Worm (Caenorhabditis elegans): ENCODE results near the gene K12H6.4.

The K12H6.4 gene

DNA sequence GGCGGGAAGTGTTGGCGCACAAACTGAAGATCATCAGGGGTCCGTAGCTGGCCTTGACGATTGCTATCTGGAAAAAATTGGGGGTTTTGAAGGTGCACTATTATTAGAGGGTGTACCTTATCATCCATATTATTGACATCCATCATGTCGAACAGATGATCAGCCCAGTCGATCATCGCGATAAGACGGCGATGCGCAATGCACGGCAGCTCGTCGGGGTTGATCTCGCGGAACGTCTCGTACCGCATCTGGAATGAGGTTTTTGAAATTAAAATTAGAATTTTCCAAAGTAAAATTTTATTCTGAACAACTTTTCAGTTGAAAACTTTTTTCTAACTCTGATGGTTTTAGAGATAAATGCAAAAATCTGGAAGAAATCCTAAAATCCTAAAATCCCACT lies 26.1 kb downstream of the K12H6.4 start:
- TF ChIP-seq W03F9.2 (tag; optimal IDR thresholded peaks at IDR 0.05) (no peak), dao-5 (tag; optimal IDR thresholded peaks at IDR 0.05) (no peak), him-1 (tag; optimal IDR thresholded peaks at IDR 0.05) (no peak)

DNA sequence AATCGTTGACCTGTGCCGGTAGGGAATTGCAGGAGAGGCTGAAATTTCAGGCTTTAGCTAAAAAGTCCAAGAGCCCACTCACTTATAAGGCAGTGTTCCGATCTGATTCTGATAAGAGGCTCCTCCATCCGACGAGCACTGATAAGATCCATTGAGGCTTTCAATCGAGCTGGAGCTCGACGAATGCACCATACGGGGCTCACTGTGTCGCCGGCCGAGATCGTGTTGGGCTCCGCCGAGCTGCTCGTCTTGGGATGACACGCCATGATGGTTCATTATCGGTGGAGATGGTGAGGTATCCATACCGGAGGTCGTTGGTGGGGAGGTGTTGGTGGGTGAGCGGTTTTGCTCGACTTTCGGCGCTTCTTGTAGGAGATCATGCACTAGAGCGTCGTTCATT lies 27.6 kb downstream of the K12H6.4 start:
- no peak for TF ChIP-seq W03F9.2 (tag; optimal IDR thresholded peaks at IDR 0.05)
- TF ChIP-seq him-1 (tag; optimal IDR thresholded peaks at IDR 0.05), result no peak
- TF ChIP-seq dao-5 (tag; optimal IDR thresholded peaks at IDR 0.05), result no peak

DNA sequence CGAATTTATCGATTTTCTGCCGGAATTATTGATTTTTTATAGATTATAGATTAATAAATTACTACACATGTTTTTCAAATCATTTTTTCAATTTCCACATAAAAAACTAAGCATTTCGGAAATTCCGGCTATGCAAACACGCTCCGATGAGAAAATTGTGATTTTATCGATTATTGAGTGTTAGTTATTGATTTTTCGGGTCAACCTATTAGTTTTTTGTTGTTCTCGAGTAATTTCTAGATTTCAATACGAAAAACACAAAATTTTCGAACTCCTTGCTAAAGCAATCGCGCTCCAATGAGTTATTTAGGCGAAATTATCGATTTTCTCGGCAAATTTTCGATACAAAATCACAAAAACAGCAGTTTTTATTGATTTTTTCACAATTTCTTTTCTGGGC lies 28.7 kb downstream of the K12H6.4 start:
- TF ChIP-seq W03F9.2 (tag; optimal IDR thresholded peaks at IDR 0.05), result no peak
- TF ChIP-seq dao-5 (tag; optimal IDR thresholded peaks at IDR 0.05), result no peak
- no peak for TF ChIP-seq him-1 (tag; optimal IDR thresholded peaks at IDR 0.05)

- TF ChIP-seq dao-5 (tag; optimal IDR thresholded peaks at IDR 0.05) (no peak), W03F9.2 (tag; optimal IDR thresholded peaks at IDR 0.05) (no peak), him-1 (tag; optimal IDR thresholded peaks at IDR 0.05) (no peak)
These were observed 32.4 kb downstream of the K12H6.4 start for ce11 chrII:2791693-2792092.

- no peak for TF ChIP-seq him-1 (tag; optimal IDR thresholded peaks at IDR 0.05)
- TF ChIP-seq dao-5 (tag; optimal IDR thresholded peaks at IDR 0.05), result no peak
- TF ChIP-seq W03F9.2 (tag; optimal IDR thresholded peaks at IDR 0.05), result no peak
These were observed 36.2 kb downstream of the K12H6.4 start for ce11 chrII:2787849-2788248.

ce11 chrII:2787031-2787512 lies 37.0 kb downstream of the K12H6.4 start, which contains the start of the genes F08D12.12 and srpa-72:
TSS of gene F08D12.12 (minus strand) at chrII:2787081.
TSS of gene srpa-72 (plus strand) at chrII:2787481.
- no peak for TF ChIP-seq him-1 (tag; optimal IDR thresholded peaks at IDR 0.05)

DNA sequence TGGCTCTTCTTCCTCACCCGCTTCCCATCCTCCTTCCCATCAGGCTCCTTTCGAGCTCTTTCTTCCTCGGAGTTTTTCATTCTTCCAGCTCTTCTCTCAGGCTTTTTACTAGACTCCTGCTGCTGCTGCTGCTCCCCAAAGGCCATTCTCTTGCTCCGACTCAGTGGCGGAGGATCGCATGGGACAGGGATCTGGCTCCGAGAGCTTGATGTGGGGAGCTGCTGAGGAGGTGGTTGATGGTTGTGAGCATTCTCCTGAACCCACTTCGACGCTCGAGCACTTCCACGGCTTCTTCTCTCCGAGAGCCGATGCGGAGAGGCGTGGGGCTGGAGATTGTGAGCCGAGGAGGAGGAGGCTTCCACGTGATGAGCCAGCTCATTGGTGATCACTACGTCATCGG lies 38.3 kb downstream of the K12H6.4 start:
- TF ChIP-seq W03F9.2 (tag; optimal IDR thresholded peaks at IDR 0.05), result no peak
- TF ChIP-seq him-1 (tag; optimal IDR thresholded peaks at IDR 0.05), result no peak
- no peak for TF ChIP-seq dao-5 (tag; optimal IDR thresholded peaks at IDR 0.05)

DNA sequence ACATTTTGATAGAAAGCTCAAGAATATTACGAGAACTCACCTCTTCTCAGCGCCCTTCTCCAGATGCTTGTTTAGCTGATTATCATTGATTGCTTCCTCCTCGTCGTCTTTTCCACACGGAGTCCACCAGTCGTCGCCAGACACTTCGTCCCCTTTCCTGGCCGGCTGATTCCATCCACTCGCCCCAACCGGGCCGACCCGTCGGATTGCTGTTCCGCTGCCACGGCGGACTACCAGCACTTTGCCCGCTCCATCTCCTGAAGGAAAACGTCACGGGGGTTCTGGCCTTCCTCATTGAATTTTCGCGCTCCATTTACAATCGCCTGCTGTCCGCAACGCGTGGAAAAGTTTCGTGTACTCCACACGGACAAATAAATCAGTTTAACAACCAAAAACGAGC lies 40.7 kb downstream of the K12H6.4 start:
- TF ChIP-seq W03F9.2 (tag; optimal IDR thresholded peaks at IDR 0.05) (no peak), dao-5 (tag; optimal IDR thresholded peaks at IDR 0.05) (no peak), him-1 (tag; optimal IDR thresholded peaks at IDR 0.05) (no peak)

- no peak for TF ChIP-seq W03F9.2 (tag; optimal IDR thresholded peaks at IDR 0.05)
- TF ChIP-seq dao-5 (tag; optimal IDR thresholded peaks at IDR 0.05), result no peak
- no peak for TF ChIP-seq him-1 (tag; optimal IDR thresholded peaks at IDR 0.05)
These were observed 42.7 kb downstream of the K12H6.4 start, which contains the start of gene F08D12.2 for ce11 chrII:2781355-2781754. TSS of gene F08D12.2 (plus strand) at chrII:2781655.

DNA sequence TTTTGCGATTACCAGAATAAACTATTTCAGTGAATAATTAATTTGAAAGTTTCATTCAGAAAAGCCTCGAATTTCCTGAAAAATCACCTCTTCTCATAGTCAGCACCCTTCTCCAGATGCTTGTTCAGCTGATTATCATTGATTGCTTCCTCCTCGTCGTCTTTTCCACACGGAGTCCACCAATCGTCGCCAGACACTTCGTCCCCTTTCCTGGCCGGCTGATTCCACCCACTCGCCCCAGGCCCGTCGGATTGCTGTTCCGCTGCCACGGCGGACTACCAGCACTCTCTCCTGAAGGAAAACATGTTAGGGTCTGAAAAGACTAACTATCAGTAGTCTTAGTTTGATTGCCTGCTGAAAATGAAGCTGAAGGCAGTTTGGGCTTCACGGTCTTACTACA lies 43.3 kb downstream of the K12H6.4 start:
- no peak for TF ChIP-seq dao-5 (tag; optimal IDR thresholded peaks at IDR 0.05)
- TF ChIP-seq him-1 (tag; optimal IDR thresholded peaks at IDR 0.05), result no peak
- no peak for TF ChIP-seq W03F9.2 (tag; optimal IDR thresholded peaks at IDR 0.05)

- TF ChIP-seq W03F9.2 (tag; optimal IDR thresholded peaks at IDR 0.05), result no peak
- TF ChIP-seq dao-5 (tag; optimal IDR thresholded peaks at IDR 0.05), result no peak
- no peak for TF ChIP-seq him-1 (tag; optimal IDR thresholded peaks at IDR 0.05)
These were observed 44.8 kb downstream of the K12H6.4 start, which contains the start of gene F08D12.3 for ce11 chrII:2779253-2779652. TSS of gene F08D12.3 (plus strand) at chrII:2779553.

ce11 chrII:2777846-2778245 lies 46.2 kb downstream of the K12H6.4 start, which contains the start of gene F08D12.4:
TSS of gene F08D12.4 (plus strand) at chrII:2778146.
- TF ChIP-seq W03F9.2 (tag; optimal IDR thresholded peaks at IDR 0.05) (no peak), dao-5 (tag; optimal IDR thresholded peaks at IDR 0.05) (no peak), him-1 (tag; optimal IDR thresholded peaks at IDR 0.05) (no peak)

- TF ChIP-seq him-1 (tag; optimal IDR thresholded peaks at IDR 0.05), result no peak
- no peak for TF ChIP-seq dao-5 (tag; optimal IDR thresholded peaks at IDR 0.05)
- TF ChIP-seq W03F9.2 (tag; optimal IDR thresholded peaks at IDR 0.05), result no peak
These were observed 49.2 kb downstream of the K12H6.4 start, which contains the start of gene fbxb-111 for ce11 chrII:2774904-2775303. TSS of gene fbxb-111 (minus strand) at chrII:2775004.
